Worm (Caenorhabditis elegans): Measurements from ENCODE around the gene T16H12.3.

- TF ChIP-seq snpc-1.1 (tag; optimal IDR thresholded peaks at IDR 0.05; ENCODE audit: insufficient read depth) (no peak), snpc-4 (GFP tag; optimal IDR thresholded peaks at IDR 0.05) (no peak), snpc-4 (tag; optimal IDR thresholded peaks at IDR 0.05) (no peak), D2030.7 (GFP tag; IDR thresholded peaks at IDR 0.05) (no peak)
These were observed 49.2 kb downstream of the T16H12.3 start, which contains the start of gene M04D8.8 for ce11 chrIII:10033881-10034280.

Data from whole organism, young adult.